Fruit fly (Drosophila melanogaster) whole organism, wandering third instar larva: ENCODE results near the gene CG9649.

Source experiments
- Abd-B ChIP-seq: fragments of >200 bp; optimal IDR thresholded peaks from 2 replicates; lab custom pipeline; 2017; ENCODE audit warnings: missing biosample characterization, missing genetic modification characterization
- CG32264 ChIP-seq: fragments of 200-800 bp; sonication (Bioruptor generic); optimal IDR thresholded peaks from 2 replicates; lab custom pipeline; 2016; ENCODE audit warnings: missing biosample characterization, missing genetic modification characterization
- CG9705 ChIP-seq: fragments of 200-800 bp; sonication (Bioruptor generic); optimal IDR thresholded peaks from 2 replicates; lab custom pipeline; 2018; ENCODE audit warnings: missing biosample characterization, mild to moderate bottlenecking, missing genetic modification characterization
- HLH106 ChIP-seq: fragments of 200-800 bp; optimal IDR thresholded peaks from 3 replicates; lab custom pipeline; 2019; ENCODE audit warnings: missing biosample characterization, mild to moderate bottlenecking, missing genetic modification characterization, moderate library complexity
- Hnf4 ChIP-seq: fragments of 200-800 bp; sonication (Bioruptor generic); optimal IDR thresholded peaks from 2 replicates; lab custom pipeline; 2016; ENCODE audit warnings: missing biosample characterization, mild to moderate bottlenecking, missing genetic modification characterization
- Hr78 ChIP-seq: fragments of >200 bp; optimal IDR thresholded peaks from 2 replicates; lab custom pipeline; 2017; ENCODE audit warnings: missing biosample characterization, missing genetic modification characterization
- Hr83 ChIP-seq: fragments of 200-300 bp; sonication (Bioruptor generic); optimal IDR thresholded peaks from 2 replicates; lab custom pipeline; 2016; ENCODE audit warnings: missing biosample characterization, mild to moderate bottlenecking, missing genetic modification characterization, moderate library complexity; ENCODE audit not compliant: poor library complexity, severe bottlenecking
- Jra ChIP-seq: sonication (Bioruptor generic); optimal IDR thresholded peaks from 2 replicates; lab custom pipeline; 2016; ENCODE audit warnings: missing biosample characterization, missing genetic modification characterization
- Mio ChIP-seq: sonication (Bioruptor generic); optimal IDR thresholded peaks from 2 replicates; lab custom pipeline; 2016; ENCODE audit warnings: missing biosample characterization, missing genetic modification characterization
- N ChIP-seq: fragments of >200 bp; optimal IDR thresholded peaks from 2 replicates; lab custom pipeline; 2018; ENCODE audit warnings: missing biosample characterization, missing external identifiers, missing genetic modification characterization
- OdsH ChIP-seq: fragments of 200-800 bp; sonication (Bioruptor generic); optimal IDR thresholded peaks from 2 replicates; lab custom pipeline; 2016; ENCODE audit warnings: missing biosample characterization, mild to moderate bottlenecking, missing genetic modification characterization
- Rel ChIP-seq, 2 experiments: fragments of 200-800 bp; sonication (Bioruptor generic) in 1 of 2; optimal IDR thresholded peaks; 2 replicates in 1 of 2; 3 replicates in 1 of 2; lab custom pipeline; 2016 to 2019; ENCODE audit warnings: mild to moderate bottlenecking in 2 of 2, missing biosample characterization in 2 of 2, missing genetic modification characterization in 2 of 2, moderate library complexity in 1 of 2
- br ChIP-seq: fragments of 200-800 bp; sonication (Bioruptor generic); optimal IDR thresholded peaks from 2 replicates; lab custom pipeline; 2016; ENCODE audit warnings: missing biosample characterization, missing genetic modification characterization
- brk ChIP-seq: fragments of 200-800 bp; sonication (Bioruptor generic); optimal IDR thresholded peaks from 2 replicates; lab custom pipeline; 2016; ENCODE audit warnings: missing biosample characterization, mild to moderate bottlenecking, missing genetic modification characterization
- dl ChIP-seq, 2 experiments: fragments of 175-275, 200-275 bp in 1 of 2; fragments of 200-275 bp in 1 of 2; sonication (Bioruptor generic); optimal IDR thresholded peaks; lab custom pipeline; 2018; ENCODE audit warnings: mild to moderate bottlenecking in 2 of 2, missing biosample characterization in 2 of 2, missing genetic modification characterization in 2 of 2, moderate library complexity in 2 of 2; ENCODE audit not compliant: partially characterized antibody in 2 of 2, insufficient read depth in 1 of 2
- dmrt93B ChIP-seq: fragments of 200-800 bp; sonication (Bioruptor generic); optimal IDR thresholded peaks from 2 replicates; lab custom pipeline; 2018; ENCODE audit warnings: missing biosample characterization, mild to moderate bottlenecking, missing genetic modification characterization
- ey ChIP-seq: fragments of 200-800 bp; sonication (Bioruptor generic); optimal IDR thresholded peaks from 2 replicates; lab custom pipeline; 2016; ENCODE audit warnings: missing biosample characterization, missing genetic modification characterization
- foxo ChIP-seq, 2 experiments: fragments of 200-800 bp; sonication (Bioruptor generic); optimal IDR thresholded peaks; 2 replicates in 1 of 2; 3 replicates in 1 of 2; lab custom pipeline; 2016 to 2017; ENCODE audit warnings: missing biosample characterization in 2 of 2, missing genetic modification characterization in 2 of 2
- fru ChIP-seq: fragments of 200-800 bp; sonication (Bioruptor generic); optimal IDR thresholded peaks from 3 replicates; lab custom pipeline; 2016; ENCODE audit warnings: missing biosample characterization, mild to moderate bottlenecking, missing genetic modification characterization
- lola ChIP-seq: fragments of >200 bp; optimal IDR thresholded peaks from 2 replicates; lab custom pipeline; 2017; ENCODE audit warnings: missing biosample characterization, missing genetic modification characterization
- pan ChIP-seq: fragments of >200 bp; optimal IDR thresholded peaks from 2 replicates; lab custom pipeline; 2017
- psq ChIP-seq: fragments of 200-800 bp; sonication (Bioruptor generic); optimal IDR thresholded peaks from 3 replicates; lab custom pipeline; 2017; ENCODE audit warnings: missing biosample characterization, mild to moderate bottlenecking, missing genetic modification characterization, moderate library complexity
- rgr ChIP-seq: fragments of 200-800 bp; sonication (Bioruptor generic); optimal IDR thresholded peaks from 3 replicates; lab custom pipeline; 2016; ENCODE audit warnings: missing biosample characterization, mild to moderate bottlenecking, missing genetic modification characterization
- sage ChIP-seq: fragments of 200-800 bp; sonication (Bioruptor generic); optimal IDR thresholded peaks from 2 replicates; lab custom pipeline; 2016; ENCODE audit warnings: missing biosample characterization, mild to moderate bottlenecking, missing genetic modification characterization
- tai ChIP-seq: sonication (Bioruptor generic); optimal IDR thresholded peaks from 2 replicates; lab custom pipeline; 2016; ENCODE audit warnings: missing biosample characterization, missing genetic modification characterization
- usp ChIP-seq: fragments of >200 bp; optimal IDR thresholded peaks from 2 replicates; lab custom pipeline; 2017; ENCODE audit warnings: missing biosample characterization, missing genetic modification characterization
- woc ChIP-seq: sonication (Bioruptor generic); optimal IDR thresholded peaks from 2 replicates; lab custom pipeline; 2016; ENCODE audit warnings: missing biosample characterization, mild to moderate bottlenecking, missing genetic modification characterization

CG9649 gene

dm6 chr3R:14244577-14244976, 26.9 kb upstream of the CG9649 start, which contains the start of gene CG43291:
TSS of gene CG43291 (minus strand) at chr3R:14244677.
- TF ChIP-seq Hnf4 (GFP tag; lab: Kevin White, UChicago) (no peak), OdsH (no peak), sage (GFP tag; lab: Kevin White, UChicago) (no peak), brk (GFP tag; lab: Kevin White, UChicago) (no peak), rgr (GFP tag; lab: Kevin White, UChicago) (no peak), ey (GFP tag; lab: Kevin White, UChicago) (no peak), br (GFP tag; lab: Kevin White, UChicago) (no peak), Hr78 (GFP tag; lab: Kevin White, UChicago) (no peak), pan (lab: Kevin White, UChicago) (no peak), usp (no peak), tai (GFP tag; lab: Kevin White, UChicago) (no peak), psq (GFP tag; lab: Kevin White, UChicago) (no peak), dl (GFP tag; optimal IDR thresholded peaks at IDR 0.05; lab: Kevin White, UChicago; ENCODE audit: insufficient read depth in 1 of 2, partially characterized antibody in 2 of 2) (no peak), fru (GFP tag; lab: Kevin White, UChicago) (no peak), HLH106 (tag; lab: Kevin White, UChicago) (no peak), Hr83 (GFP tag; lab: Kevin White, UChicago) (no peak), lola (GFP tag; lab: Kevin White, UChicago) (no peak)
- TF ChIP-seq, all 38 proteins: peak for 0

- TF ChIP-seq Jra (GFP tag; lab: Kevin White, UChicago), result no peak
- no peak for TF ChIP-seq CG9705 (GFP tag; lab: Kevin White, UChicago)
- no peak for TF ChIP-seq Hr83 (GFP tag; lab: Kevin White, UChicago)
- TF ChIP-seq, all 38 proteins: peak for 0
Measured at dm6 chr3R:14229045-14229444, 11.4 kb upstream of the CG9649 start, which contains the start of gene CG9624. TSS of gene CG9624 (minus strand) at chr3R:14229145.

dm6 chr3R:14226662-14227061, 9.0 kb upstream of the CG9649 start, which contains the start of gene CG9631:
TSS of gene CG9631 (minus strand) at chr3R:14226762.
- TF ChIP-seq ey (GFP tag; lab: Kevin White, UChicago), result no peak
- no peak for TF ChIP-seq Abd-B (GFP tag; lab: Kevin White, UChicago)
- no peak for TF ChIP-seq woc (GFP tag; lab: Kevin White, UChicago)
- no peak for TF ChIP-seq Hnf4 (GFP tag; lab: Kevin White, UChicago)
- no peak for TF ChIP-seq Hr83 (GFP tag; lab: Kevin White, UChicago)
- no peak for TF ChIP-seq OdsH
- TF ChIP-seq Mio (GFP tag; lab: Kevin White, UChicago), result no peak
- TF ChIP-seq N, result no peak
- no peak for TF ChIP-seq fru (GFP tag; lab: Kevin White, UChicago)
- no peak for TF ChIP-seq tai (GFP tag; lab: Kevin White, UChicago)

- TF ChIP-seq foxo (GFP tag; optimal IDR thresholded peaks at IDR 0.05; lab: Kevin White, UChicago) (peak in 1 of 2 experiments; percentile 0), CG32264 (GFP tag; lab: Kevin White, UChicago) (no peak)
Measured at dm6 chr3R:14224105-14224574, 6.5 kb upstream of the CG9649 start, which contains the start of gene Sp212. TSS of gene Sp212 (minus strand) at chr3R:14224155.

- TF ChIP-seq CG9705 (GFP tag; lab: Kevin White, UChicago) (no peak), lola (GFP tag; lab: Kevin White, UChicago) (no peak), Hr83 (GFP tag; lab: Kevin White, UChicago) (no peak)
Measured at dm6 chr3R:14221484-14221883, 3.8 kb upstream of the CG9649 start, which contains the start of gene CG33109. TSS of gene CG33109 (minus strand) at chr3R:14221584.

dm6 chr3R:14220105-14220504, 2.4 kb upstream of the CG9649 start, which contains the start of gene CG31326:
TSS of gene CG31326 (minus strand) at chr3R:14220205.
- TF ChIP-seq dmrt93B (GFP tag; lab: Kevin White, UChicago) (no peak), psq (GFP tag; lab: Kevin White, UChicago) (no peak), dl (GFP tag; optimal IDR thresholded peaks at IDR 0.05; lab: Kevin White, UChicago; ENCODE audit: insufficient read depth in 1 of 2, partially characterized antibody in 2 of 2) (no peak), HLH106 (tag; lab: Kevin White, UChicago) (no peak), Rel (GFP tag; optimal IDR thresholded peaks at IDR 0.05; lab: Kevin White, UChicago) (no peak), Rel (tag; optimal IDR thresholded peaks at IDR 0.05; lab: Kevin White, UChicago) (no peak), OdsH (no peak)
